Worm (Caenorhabditis elegans) whole organism, L2 larva: Measurements from ENCODE around the gene Y105C5A.1270.

Experiments used
- ceh-16 ChIP-seq: fragments of 150-350 bp; optimal IDR thresholded peaks from 2 replicates; lab custom pipeline; 2014; ENCODE audit warnings: missing biosample characterization, missing genetic modification characterization
- dmd-4 ChIP-seq: sonication (generic microtip); optimal IDR thresholded peaks from 2 replicates; lab custom pipeline; 2017; ENCODE audit warnings: missing biosample characterization, missing genetic modification characterization
- egl-27 ChIP-seq: sonication (generic microtip); optimal IDR thresholded peaks from 3 replicates; lab custom pipeline; 2017; ENCODE audit warnings: missing biosample characterization, missing genetic modification reagents, missing genetic modification characterization
- lin-11 ChIP-seq: fragments of 150-350 bp; sonication (generic microtip); optimal IDR thresholded peaks from 2 replicates; lab custom pipeline; 2014; ENCODE audit warnings: missing biosample characterization, missing genetic modification characterization, inconsistent platforms, mixed read lengths
- lsy-2 ChIP-seq, 2 experiments: fragments of 150-350 bp in 1 of 2; sonication (generic microtip) in 1 of 2; optimal IDR thresholded peaks; 2 replicates each; lab custom pipeline; 2014 to 2017; ENCODE audit warnings: missing biosample characterization in 2 of 2, missing genetic modification characterization in 2 of 2
- nhr-25 ChIP-seq: fragments of 150-350 bp; sonication (generic microtip); optimal IDR thresholded peaks from 3 replicates; lab custom pipeline; 2014; ENCODE audit warnings: missing biosample characterization, missing genetic modification characterization
- nhr-77 ChIP-seq: fragments of 150-350 bp; optimal IDR thresholded peaks from 2 replicates; lab custom pipeline; 2014; ENCODE audit warnings: missing biosample characterization, missing genetic modification characterization
- snpc-4 ChIP-seq: fragments of 150-350 bp; optimal IDR thresholded peaks from 2 replicates; lab custom pipeline; 2014; ENCODE audit warnings: missing biosample characterization, missing genetic modification characterization

DNA sequence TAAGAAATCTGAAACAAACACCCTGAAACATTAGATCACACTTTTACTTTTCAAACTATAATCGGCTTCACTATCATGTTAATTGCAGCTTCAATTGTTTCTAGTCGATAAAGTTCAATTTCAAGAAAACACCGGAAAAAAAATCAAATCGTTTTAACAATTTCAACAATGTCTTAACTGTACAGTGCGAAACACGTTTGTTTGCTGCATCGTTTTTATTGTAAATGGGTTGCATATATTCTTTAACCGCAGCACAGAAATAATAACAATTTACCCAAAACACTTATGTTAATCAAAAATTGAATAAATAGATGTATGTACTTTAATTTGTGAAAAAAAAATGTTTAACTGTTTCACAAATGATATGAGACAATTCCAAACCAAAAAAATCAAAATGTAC, 2.4 kb downstream of the Y105C5A.1270 start:
- TF ChIP-seq lin-11 (tag; lab: Kevin White, UChicago) (no peak), lsy-2 (tag; optimal IDR thresholded peaks at IDR 0.05; lab: Kevin White, UChicago) (no peak), ceh-16 (tag; lab: Kevin White, UChicago) (no peak), nhr-77 (tag; lab: Kevin White, UChicago) (no peak), egl-27 (tag; lab: Kevin White, UChicago) (no peak), dmd-4 (no peak), nhr-25 (tag; lab: Kevin White, UChicago) (no peak), snpc-4 (tag; lab: Kevin White, UChicago) (no peak)
